Worm (Caenorhabditis elegans) whole organism, L4 larva: ENCODE results near the gene ppt-1.

Source experiments
- T20F7.1 ChIP-seq: fragments of 200-800 bp; sonication (Bioruptor generic); optimal IDR thresholded peaks from 2 replicates; lab custom pipeline; 2018; ENCODE audit warnings: mild to moderate bottlenecking, missing genetic modification characterization, missing compliant biosample characterization
- T26A8.4 ChIP-seq: fragments of 200-800 bp; sonication (Bioruptor generic); IDR thresholded peaks from 2 replicates; pipeline ENCODE4 v1.3.6; 2022; ENCODE audit warnings: missing genetic modification characterization, missing compliant biosample characterization
- Y105C5A.15 ChIP-seq: fragments of 200-800 bp; sonication (Bioruptor generic); IDR thresholded peaks from 2 replicates; pipeline ENCODE4 v1.3.6; 2022; ENCODE audit warnings: missing genetic modification characterization, missing compliant biosample characterization
- Y48G9A.11 ChIP-seq: fragments of 200-800 bp; sonication (Bioruptor generic); IDR thresholded peaks from 2 replicates; pipeline ENCODE4 v1.3.6; 2022; ENCODE audit warnings: missing genetic modification reagents, missing genetic modification characterization, missing compliant biosample characterization
- Y75B8A.6 ChIP-seq: fragments of 200-800 bp; sonication (Bioruptor generic); IDR thresholded peaks from 2 replicates; pipeline ENCODE4 v1.3.6; 2022; ENCODE audit warnings: missing genetic modification reagents, missing genetic modification characterization, missing compliant biosample characterization
- aly-2 ChIP-seq: sonication (generic microtip); optimal IDR thresholded peaks from 2 replicates; lab custom pipeline; 2018; ENCODE audit warnings: missing biosample characterization, missing genetic modification characterization
- ceh-20 ChIP-seq: fragments of 200-800 bp; sonication (Bioruptor generic); IDR thresholded peaks from 2 replicates; pipeline ENCODE4 v1.3.6; 2022; ENCODE audit warnings: missing genetic modification reagents, missing genetic modification characterization, missing compliant biosample characterization
- ceh-28 ChIP-seq: fragments of 150-350 bp; optimal IDR thresholded peaks from 2 replicates; lab custom pipeline; 2014; ENCODE audit warnings: missing biosample characterization, missing genetic modification reagents, missing genetic modification characterization
- ceh-32 ChIP-seq: sonication (generic microtip); optimal IDR thresholded peaks from 2 replicates; lab custom pipeline; 2016; ENCODE audit warnings: mild to moderate bottlenecking, missing genetic modification characterization, missing compliant biosample characterization; ENCODE audit not compliant: poor library complexity
- ces-1 ChIP-seq: fragments of 150-350 bp; sonication (generic microtip); optimal IDR thresholded peaks from 4 replicates; lab custom pipeline; 2014; ENCODE audit warnings: missing biosample characterization, missing genetic modification reagents, missing genetic modification characterization
- daf-16 ChIP-seq, 3 experiments: sonication (generic microtip); optimal IDR thresholded peaks; 2 replicates each; lab custom pipeline; 2016 to 2017; ENCODE audit warnings: missing genetic modification characterization in 3 of 3, missing genetic modification reagents in 3 of 3, mild to moderate bottlenecking in 2 of 3, missing compliant biosample characterization in 2 of 3, missing biosample characterization in 1 of 3, moderate library complexity in 1 of 3
- daf-19 ChIP-seq: fragments of 200-800 bp; sonication (Bioruptor generic); conservative IDR thresholded peaks from 2 replicates; pipeline ENCODE4 v1.3.6; 2022; ENCODE audit warnings: missing genetic modification characterization, missing compliant biosample characterization
- daf-8 ChIP-seq: fragments of 200-800 bp; sonication (Bioruptor generic); IDR thresholded peaks from 2 replicates; pipeline ENCODE4 v1.3.6; 2022; ENCODE audit warnings: missing genetic modification characterization, missing compliant biosample characterization
- dmd-8 ChIP-seq: fragments of 200-800 bp; sonication (Bioruptor generic); IDR thresholded peaks from 2 replicates; pipeline ENCODE4 v1.3.6; 2022; ENCODE audit warnings: missing genetic modification characterization, missing compliant biosample characterization
- dmd-9 ChIP-seq: fragments of 200-800 bp; sonication (Bioruptor generic); IDR thresholded peaks from 2 replicates; pipeline ENCODE4 v1.3.6; 2022; ENCODE audit warnings: missing genetic modification reagents, missing genetic modification characterization, missing compliant biosample characterization
- dve-1 ChIP-seq: sonication (generic microtip); optimal IDR thresholded peaks from 2 replicates; lab custom pipeline; 2017; ENCODE audit warnings: antibody characterized with exemption, mild to moderate bottlenecking, missing genetic modification characterization, missing compliant biosample characterization; ENCODE audit not compliant: insufficient read depth
- fkh-10 ChIP-seq: fragments of 150-350 bp; optimal IDR thresholded peaks from 2 replicates; lab custom pipeline; 2014; ENCODE audit warnings: missing biosample characterization, missing genetic modification reagents, missing genetic modification characterization
- hif-1 ChIP-seq, 2 experiments: sonication (generic microtip); optimal IDR thresholded peaks; 2 replicates each; lab custom pipeline; 2016 to 2017; ENCODE audit warnings: missing compliant biosample characterization in 2 of 2, missing genetic modification characterization in 2 of 2, missing genetic modification reagents in 2 of 2, missing genotype in 2 of 2, mild to moderate bottlenecking in 1 of 2
- hlh-11 ChIP-seq: fragments of 200-800 bp; sonication (Bioruptor generic); optimal IDR thresholded peaks from 2 replicates; lab custom pipeline; 2018; ENCODE audit warnings: mild to moderate bottlenecking, missing genetic modification characterization, missing compliant biosample characterization
- hlh-30 ChIP-seq: sonication (generic microtip); optimal IDR thresholded peaks from 2 replicates; lab custom pipeline; 2017; ENCODE audit warnings: antibody characterized with exemption, mild to moderate bottlenecking, missing genetic modification characterization, missing compliant biosample characterization; ENCODE audit not compliant: insufficient read depth
- lim-7 ChIP-seq: fragments of 200-800 bp; sonication (Bioruptor generic); IDR thresholded peaks from 2 replicates; pipeline ENCODE4 v1.3.6; 2022; ENCODE audit warnings: missing genetic modification characterization, missing compliant biosample characterization
- lin-1 ChIP-seq: fragments of 200-800 bp; sonication (Bioruptor generic); IDR thresholded peaks from 2 replicates; pipeline ENCODE4 v1.3.6; 2022; ENCODE audit warnings: missing genetic modification reagents, missing genetic modification characterization, missing compliant biosample characterization
- lin-13 ChIP-seq: fragments of 150-350 bp; optimal IDR thresholded peaks from 2 replicates; lab custom pipeline; 2014; ENCODE audit warnings: missing biosample characterization, missing genetic modification reagents, missing genetic modification characterization
- lin-15B ChIP-seq: fragments of 150-350 bp; sonication (generic microtip); optimal IDR thresholded peaks from 3 replicates; lab custom pipeline; 2014; ENCODE audit warnings: missing biosample characterization, missing genetic modification characterization
- lin-39 ChIP-seq: fragments of 150-350 bp; optimal IDR thresholded peaks from 2 replicates; lab custom pipeline; 2014; ENCODE audit warnings: missing biosample characterization, missing genetic modification reagents, missing genetic modification characterization
- madf-9 ChIP-seq: fragments of 200-800 bp; sonication (Bioruptor generic); conservative IDR thresholded peaks from 2 replicates; pipeline ENCODE4 v1.3.6; 2022; ENCODE audit warnings: missing genetic modification reagents, missing genetic modification characterization, missing compliant biosample characterization
- mdt-29 ChIP-seq: fragments of 200-800 bp; sonication (Bioruptor generic); IDR thresholded peaks from 2 replicates; pipeline ENCODE4 v1.3.6; 2022; ENCODE audit warnings: missing genetic modification reagents, missing genetic modification characterization, missing compliant biosample characterization
- mes-2 ChIP-seq: sonication (generic microtip); optimal IDR thresholded peaks from 2 replicates; lab custom pipeline; 2016; ENCODE audit warnings: missing genotype, mild to moderate bottlenecking, missing genetic modification characterization, missing compliant biosample characterization; ENCODE audit not compliant: poor library complexity, severe bottlenecking
- mxl-2 ChIP-seq: fragments of 200-800 bp; sonication (Bioruptor generic); conservative IDR thresholded peaks from 2 replicates; pipeline ENCODE4 v1.3.6; 2022; ENCODE audit warnings: missing genetic modification reagents, missing genetic modification characterization, missing compliant biosample characterization
- mxl-3 ChIP-seq: fragments of 200-800 bp; sonication (Bioruptor generic); optimal IDR thresholded peaks from 2 replicates; lab custom pipeline; 2018; ENCODE audit warnings: mild to moderate bottlenecking, missing genetic modification characterization, missing compliant biosample characterization
- nhr-10 ChIP-seq: fragments of 150-350 bp; optimal IDR thresholded peaks from 2 replicates; lab custom pipeline; 2014; ENCODE audit warnings: missing biosample characterization, missing genetic modification characterization
- nhr-11 ChIP-seq: fragments of 150-350 bp; optimal IDR thresholded peaks from 2 replicates; lab custom pipeline; 2014; ENCODE audit warnings: missing biosample characterization, missing genetic modification characterization
- nhr-25 ChIP-seq: sonication (generic microtip); optimal IDR thresholded peaks from 2 replicates; lab custom pipeline; 2017; ENCODE audit warnings: missing genetic modification characterization, mild to moderate bottlenecking, missing compliant biosample characterization, antibody characterized with exemption, moderate library complexity, borderline replicate concordance; ENCODE audit not compliant: insufficient read depth
- nhr-28 ChIP-seq: fragments of 150-350 bp; optimal IDR thresholded peaks from 2 replicates; lab custom pipeline; 2014; ENCODE audit warnings: missing biosample characterization, missing genetic modification characterization
- nhr-42 ChIP-seq: fragments of 200-800 bp; sonication (Bioruptor generic); IDR thresholded peaks from 2 replicates; pipeline ENCODE4 v1.3.6; 2022; ENCODE audit warnings: missing genetic modification characterization, missing compliant biosample characterization
- nhr-48 ChIP-seq: sonication (generic microtip); optimal IDR thresholded peaks from 2 replicates; lab custom pipeline; 2016; ENCODE audit warnings: mild to moderate bottlenecking, missing genetic modification characterization, missing compliant biosample characterization
- nhr-6 ChIP-seq: fragments of 150-350 bp; optimal IDR thresholded peaks from 2 replicates; lab custom pipeline; 2014; ENCODE audit warnings: missing biosample characterization, missing genetic modification characterization
- rbr-2 ChIP-seq: sonication (generic microtip); optimal IDR thresholded peaks from 2 replicates; lab custom pipeline; 2016; ENCODE audit warnings: missing genotype, missing genetic modification characterization, missing compliant biosample characterization
- skn-1 ChIP-seq: fragments of 150-350 bp; optimal IDR thresholded peaks from 2 replicates; lab custom pipeline; 2014; ENCODE audit warnings: missing biosample characterization, missing genetic modification characterization
- snpc-4 ChIP-seq: fragments of 150-350 bp; optimal IDR thresholded peaks from 2 replicates; lab custom pipeline; 2014; ENCODE audit warnings: missing biosample characterization, missing genetic modification characterization
- spr-1 ChIP-seq: sonication (generic microtip); optimal IDR thresholded peaks from 2 replicates; lab custom pipeline; 2016; ENCODE audit warnings: mild to moderate bottlenecking, missing genetic modification characterization, missing compliant biosample characterization
- tra-1 ChIP-seq: fragments of 200-800 bp; sonication (Bioruptor generic); IDR thresholded peaks from 2 replicates; pipeline ENCODE4 v1.3.6; 2022; ENCODE audit warnings: missing genetic modification reagents, missing genetic modification characterization, missing compliant biosample characterization
- unc-62 ChIP-seq, 3 experiments: fragments of 150-350 bp in 1 of 3; sonication (generic microtip); optimal IDR thresholded peaks in 2 of 3; peaks in 1 of 3; 1 replicate in 1 of 3; 2 replicates in 2 of 3; lab custom pipeline; 2014 to 2017; ENCODE audit warnings: missing biosample characterization in 3 of 3, missing genetic modification characterization in 3 of 3, missing genetic modification reagents in 3 of 3, missing genotype in 1 of 3
- zag-1 ChIP-seq: fragments of 150-350 bp; optimal IDR thresholded peaks from 2 replicates; lab custom pipeline; 2014; ENCODE audit warnings: missing biosample characterization, missing genetic modification characterization
- ztf-7 ChIP-seq: fragments of 150-350 bp; optimal IDR thresholded peaks from 2 replicates; lab custom pipeline; 2014; ENCODE audit warnings: missing biosample characterization, missing genetic modification characterization

ppt-1 gene

DNA sequence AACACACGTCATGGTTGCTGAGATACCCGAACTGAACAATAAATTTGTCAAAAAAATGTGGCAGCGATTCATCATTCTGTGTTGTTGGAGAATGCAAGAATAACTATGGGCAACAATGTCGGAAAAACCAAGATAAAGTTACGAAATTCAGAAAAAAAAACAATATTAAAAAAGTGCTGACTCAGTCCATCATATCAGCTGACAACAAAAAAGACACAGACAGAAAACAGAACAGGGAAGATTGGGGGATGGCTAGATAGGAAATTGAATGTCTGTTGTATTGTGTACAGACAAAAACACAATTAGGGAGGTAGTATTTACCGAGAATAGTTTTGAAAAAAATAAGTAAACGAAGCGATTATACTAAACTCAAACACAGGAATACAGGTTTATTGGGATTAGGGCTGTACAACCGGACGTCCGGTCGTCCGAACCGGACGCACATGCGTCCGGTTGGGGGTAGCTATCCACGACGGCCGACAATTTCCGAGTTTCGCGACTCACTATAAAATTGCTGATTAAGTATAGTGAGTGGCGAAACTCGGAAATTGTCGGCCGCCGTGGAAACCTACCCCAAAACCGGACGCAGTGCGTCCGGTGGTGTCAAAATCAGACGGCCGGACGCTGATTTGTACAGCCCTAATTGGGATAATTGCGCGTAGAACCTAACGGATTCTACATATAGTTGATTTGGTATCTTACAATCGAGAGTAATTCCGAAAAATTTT is 31.6 kb upstream of the ppt-1 start:
- TF ChIP-seq hlh-30, result peak; percentile 60
- TF ChIP-seq aly-2 (tag; lab: Kevin White, UChicago), result no peak
- TF ChIP-seq dve-1 (tag; lab: Kevin White, UChicago), result peak; percentile 59
- TF ChIP-seq hif-1 (tag; optimal IDR thresholded peaks at IDR 0.05; lab: Kevin White, UChicago), result no peak
- TF ChIP-seq mxl-2 (GFP tag; lab: Robert Waterston, UW), result no peak
- peak; percentile 14 for TF ChIP-seq hlh-11 (tag; lab: Kevin White, UChicago)
- TF ChIP-seq T20F7.1 (GFP tag; lab: Kevin White, UChicago), result peak; percentile 22
- TF ChIP-seq Y48G9A.11 (GFP tag; lab: Robert Waterston, UW), result 0 out of 2 replicates have a peak, but pooled peaks have one; percentile 11
- TF ChIP-seq unc-62 (GFP tag; optimal IDR thresholded peaks at IDR 0.05 in 1 of 2; lab: Kevin White, UChicago), result peak in 1 of 2 experiments; percentile 31
- TF ChIP-seq unc-62 (tag; optimal IDR thresholded peaks at IDR 0.05; lab: Kevin White, UChicago), result no peak
- TF ChIP-seq daf-16 (GFP tag; optimal IDR thresholded peaks at IDR 0.05; lab: Kevin White, UChicago), result no peak
- peak; percentile 72 for TF ChIP-seq daf-16 (tag; optimal IDR thresholded peaks at IDR 0.05; lab: Kevin White, UChicago)
- TF ChIP-seq tra-1 (GFP tag; lab: Robert Waterston, UW), result 0 out of 2 replicates have a peak, but pooled peaks have one; percentile 40
- peak; percentile 40 for TF ChIP-seq snpc-4 (tag; lab: Kevin White, UChicago)
- TF ChIP-seq fkh-10 (GFP tag; lab: Kevin White, UChicago), result no peak
- TF ChIP-seq nhr-10, result no peak
- no peak for TF ChIP-seq skn-1 (tag; lab: Kevin White, UChicago)
- no peak for TF ChIP-seq mxl-3 (GFP tag; lab: Kevin White, UChicago)
- peak; percentile 22 for TF ChIP-seq nhr-28 (tag; lab: Kevin White, UChicago)
- TF ChIP-seq zag-1 (tag; lab: Kevin White, UChicago), result no peak
- no peak for TF ChIP-seq ceh-20 (GFP tag; lab: Robert Waterston, UW)
- peak; percentile 1 for TF ChIP-seq mes-2 (tag; lab: Kevin White, UChicago)
- TF ChIP-seq Y105C5A.15 (GFP tag; lab: Robert Waterston, UW), result no peak

DNA sequence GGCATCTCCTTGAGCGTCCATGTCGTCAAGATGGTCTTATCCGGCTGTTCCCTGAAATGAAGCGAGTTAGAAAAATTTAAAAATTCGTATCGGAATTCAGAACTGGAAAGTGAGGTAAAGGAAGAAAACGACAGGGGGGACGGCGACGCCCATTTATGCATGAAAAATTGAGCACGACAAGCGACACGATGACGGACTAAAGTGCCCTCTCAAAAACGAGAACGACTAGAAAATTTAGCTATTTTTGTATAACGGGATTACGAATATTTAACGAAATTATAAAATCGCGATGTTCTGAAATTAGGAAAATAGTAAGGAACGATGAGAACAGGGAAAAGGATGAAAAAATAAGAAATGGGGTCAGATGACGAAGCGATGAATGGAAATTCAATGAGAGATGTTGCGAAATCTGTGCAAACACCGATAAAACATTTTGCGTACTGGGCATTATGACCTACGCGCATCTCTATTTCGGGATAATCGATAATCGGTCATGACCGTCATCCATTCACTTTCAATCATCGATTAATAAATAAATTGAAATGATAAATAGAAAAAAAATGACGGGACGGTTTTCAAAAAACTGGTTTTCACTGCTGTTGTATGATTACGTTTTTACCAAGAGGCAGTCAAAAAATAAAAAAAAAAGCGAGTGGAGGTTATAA is 30.4 kb upstream of the ppt-1 start, which contains the start of gene snb-1:
Gene snb-1 (minus strand): TSS at position 51 of the 665 bp plus-strand sequence.
- TF ChIP-seq T26A8.4 (GFP tag; lab: Robert Waterston, UW) (no peak), dve-1 (tag; lab: Kevin White, UChicago) (peak; percentile 13), ces-1 (GFP tag; lab: Kevin White, UChicago) (no peak), dmd-8 (GFP tag; lab: Robert Waterston, UW) (no peak), lim-7 (GFP tag; lab: Robert Waterston, UW) (no peak), nhr-48 (tag; lab: Kevin White, UChicago) (peak; percentile 38), ceh-28 (peak; percentile 79), daf-8 (GFP tag; lab: Robert Waterston, UW) (no peak), ztf-7 (tag; lab: Kevin White, UChicago) (no peak), daf-16 (GFP tag; optimal IDR thresholded peaks at IDR 0.05; lab: Kevin White, UChicago) (no peak), daf-16 (tag; optimal IDR thresholded peaks at IDR 0.05; lab: Kevin White, UChicago) (peak; percentile 44), daf-19 (GFP tag; lab: Robert Waterston, UW) (no peak), ceh-32 (tag; lab: Kevin White, UChicago) (no peak), nhr-42 (GFP tag; lab: Robert Waterston, UW) (no peak), nhr-28 (tag; lab: Kevin White, UChicago) (peak; percentile 70), madf-9 (GFP tag; lab: Robert Waterston, UW) (no peak), nhr-11 (tag; lab: Kevin White, UChicago) (peak; percentile 22), Y75B8A.6 (GFP tag; lab: Robert Waterston, UW) (no peak), dmd-9 (GFP tag; lab: Robert Waterston, UW) (no peak), lin-13 (GFP tag; lab: Kevin White, UChicago) (peak; percentile 69), rbr-2 (tag; lab: Kevin White, UChicago) (peak; percentile 26), nhr-25 (tag; lab: Kevin White, UChicago) (peak; percentile 74), lin-39 (tag; lab: Kevin White, UChicago) (no peak), lin-1 (GFP tag; lab: Robert Waterston, UW) (no peak), mdt-29 (GFP tag; lab: Robert Waterston, UW) (no peak), nhr-6 (tag; lab: Kevin White, UChicago) (peak; percentile 34), lin-15B (tag; lab: Kevin White, UChicago) (no peak), nhr-10 (no peak), spr-1 (tag; lab: Kevin White, UChicago) (no peak), Y105C5A.15 (GFP tag; lab: Robert Waterston, UW) (no peak)
